Fruit fly (Drosophila melanogaster) whole organism, embryonic: ENCODE measurements around the gene scramb2.

Source experiments
- Awh ChIP-seq: fragments of 200-800 bp; sonication (Bioruptor generic); IDR thresholded peaks from 2 replicates; pipeline ENCODE4, ENCODE4 v1.3.6; 2022; ENCODE audit warnings: missing biosample characterization, missing genetic modification characterization
- CG11456 ChIP-seq: fragments of 200-800 bp; sonication (Bioruptor generic); IDR thresholded peaks from 3 replicates; pipeline ENCODE4 v1.3.6; 2022; ENCODE audit warnings: missing biosample characterization, missing genetic modification characterization
- CG12155 ChIP-seq: fragments of 200-800 bp; sonication (Bioruptor generic); optimal IDR thresholded peaks from 3 replicates; lab custom pipeline; 2016; ENCODE audit warnings: missing biosample characterization, missing genetic modification characterization
- CG12219 ChIP-seq: fragments of 200-800 bp; sonication (Bioruptor generic); optimal IDR thresholded peaks from 3 replicates; lab custom pipeline; 2018; ENCODE audit warnings: missing biosample characterization, mild to moderate bottlenecking, missing genetic modification characterization
- CG13123 ChIP-seq: fragments of 200-800 bp; sonication (Bioruptor generic); optimal IDR thresholded peaks from 2 replicates; lab custom pipeline; 2016; ENCODE audit warnings: missing biosample characterization, missing genetic modification characterization
- CG14441 ChIP-seq: fragments of 200-800 bp; sonication (Bioruptor generic); IDR thresholded peaks from 2 replicates; pipeline ENCODE4 v1.3.6; 2022; ENCODE audit warnings: missing biosample characterization, missing genetic modification characterization
- CG1647 ChIP-seq: fragments of 200-800 bp; sonication (Bioruptor generic); optimal IDR thresholded peaks from 3 replicates; lab custom pipeline; 2016; ENCODE audit warnings: missing biosample characterization, missing genetic modification characterization
- CG18262 ChIP-seq: fragments of 200-800 bp; optimal IDR thresholded peaks from 3 replicates; lab custom pipeline; 2019; ENCODE audit warnings: missing biosample characterization, mild to moderate bottlenecking, missing genetic modification characterization, moderate library complexity
- CG2120 ChIP-seq: fragments of 200-800 bp; sonication (Bioruptor generic); optimal IDR thresholded peaks from 3 replicates; lab custom pipeline; 2016; ENCODE audit warnings: missing biosample characterization, missing genetic modification characterization
- CG2678 ChIP-seq: fragments of 200-800 bp; sonication (Bioruptor generic); optimal IDR thresholded peaks from 3 replicates; lab custom pipeline; 2019; ENCODE audit warnings: missing biosample characterization, mild to moderate bottlenecking, missing genetic modification characterization, moderate library complexity
- CG31224 ChIP-seq: fragments of 200-800 bp; sonication (Bioruptor generic); IDR thresholded peaks from 2 replicates; pipeline ENCODE4 v1.3.6; 2022; ENCODE audit warnings: missing biosample characterization, missing genetic modification characterization
- CG31441 ChIP-seq: fragments of 200-800 bp; sonication (Bioruptor generic); IDR thresholded peaks from 2 replicates; pipeline ENCODE4 v1.3.6; 2022; ENCODE audit warnings: missing biosample characterization, missing genetic modification characterization
- CG32767 ChIP-seq: fragments of 200-800 bp; sonication (Bioruptor generic); IDR thresholded peaks from 2 replicates; pipeline ENCODE4 v1.3.6; 2022; ENCODE audit warnings: missing biosample characterization, missing genetic modification characterization
- CG32772 ChIP-seq: fragments of 200-800 bp; sonication (Bioruptor generic); IDR thresholded peaks from 2 replicates; pipeline ENCODE4 v1.3.6; 2022; ENCODE audit warnings: missing biosample characterization, missing genetic modification characterization
- CG34224 ChIP-seq: fragments of 200-800 bp; sonication (Bioruptor generic); IDR thresholded peaks from 3 replicates; pipeline ENCODE4 v1.3.6; 2022; ENCODE audit warnings: missing biosample characterization, missing genetic modification characterization; ENCODE audit not compliant: partially characterized antibody
- CG34376 ChIP-seq: fragments of 200-800 bp; sonication (Bioruptor generic); optimal IDR thresholded peaks from 2 replicates; lab custom pipeline; 2018; ENCODE audit warnings: missing biosample characterization, mild to moderate bottlenecking, missing genetic modification characterization
- CG4282 ChIP-seq: fragments of 200-800 bp; sonication (Bioruptor generic); optimal IDR thresholded peaks from 2 replicates; lab custom pipeline; 2016; ENCODE audit warnings: missing biosample characterization, missing genetic modification characterization
- CG4360 ChIP-seq: fragments of 200-800 bp; sonication (Bioruptor generic); IDR thresholded peaks from 2 replicates; pipeline ENCODE4 v1.3.6; 2022; ENCODE audit warnings: missing biosample characterization, missing genetic modification characterization
- CG43689 ChIP-seq: fragments of 200-800 bp; sonication (Bioruptor generic); IDR thresholded peaks from 2 replicates; pipeline ENCODE4 v1.3.6; 2022; ENCODE audit warnings: missing biosample characterization, missing genetic modification characterization
- CG4820 ChIP-seq: fragments of 200-800 bp; sonication (Bioruptor generic); optimal IDR thresholded peaks from 3 replicates; lab custom pipeline; 2016; ENCODE audit warnings: missing biosample characterization, missing genetic modification characterization
- CG8281 ChIP-seq: fragments of 200-800 bp; sonication (Bioruptor generic); optimal IDR thresholded peaks from 2 replicates; lab custom pipeline; 2018; ENCODE audit warnings: missing biosample characterization, mild to moderate bottlenecking, missing genetic modification characterization, moderate library complexity
- CG8924 ChIP-seq: fragments of 200-800 bp; optimal IDR thresholded peaks from 3 replicates; lab custom pipeline; 2019; ENCODE audit warnings: missing biosample characterization, mild to moderate bottlenecking, missing genetic modification characterization, moderate library complexity
- CG9797 ChIP-seq: fragments of 200-800 bp; sonication (Bioruptor generic); optimal IDR thresholded peaks from 3 replicates; lab custom pipeline; 2018; ENCODE audit warnings: missing biosample characterization, mild to moderate bottlenecking, missing genetic modification characterization
- Dref ChIP-seq: fragments of 200-800 bp; sonication (Bioruptor generic); IDR thresholded peaks from 2 replicates; pipeline ENCODE4 v1.3.6; 2022; ENCODE audit warnings: missing biosample characterization, missing genetic modification characterization
- E2f2 ChIP-seq: fragments of 200-800 bp; sonication (Bioruptor generic); IDR thresholded peaks from 2 replicates; pipeline ENCODE4 v1.3.6; 2022; ENCODE audit warnings: missing biosample characterization, missing genetic modification characterization
- Ets97D ChIP-seq: fragments of 200-800 bp; sonication (Bioruptor generic); optimal IDR thresholded peaks from 3 replicates; lab custom pipeline; 2016; ENCODE audit warnings: missing biosample characterization, missing genetic modification characterization
- Fer3 ChIP-seq: fragments of 200-800 bp; sonication (Bioruptor generic); optimal IDR thresholded peaks from 2 replicates; lab custom pipeline; 2018; ENCODE audit warnings: missing biosample characterization, mild to moderate bottlenecking, missing genetic modification characterization, moderate library complexity
- Gug ChIP-seq: fragments of 200-800 bp; sonication (Bioruptor generic); IDR thresholded peaks from 4 replicates; pipeline ENCODE4 v1.3.6; 2022; ENCODE audit warnings: missing biosample characterization, missing genetic modification characterization
- H2.0 ChIP-seq: fragments of 200-800 bp; sonication (Bioruptor generic); IDR thresholded peaks from 2 replicates; pipeline ENCODE4 v1.3.6; 2022; ENCODE audit warnings: missing biosample characterization, missing genetic modification characterization
- Kr ChIP-seq: fragments of 200-800 bp; sonication (Bioruptor generic); optimal IDR thresholded peaks from 2 replicates; lab custom pipeline; 2017; ENCODE audit warnings: missing biosample characterization, mild to moderate bottlenecking, missing genetic modification characterization
- NC2β ChIP-seq: fragments of 200-800 bp; sonication (Bioruptor generic); optimal IDR thresholded peaks from 2 replicates; lab custom pipeline; 2016; ENCODE audit warnings: missing biosample characterization, missing genetic modification characterization
- Sry-β ChIP-seq: fragments of 200-800 bp; sonication (Bioruptor generic); optimal IDR thresholded peaks from 2 replicates; lab custom pipeline; 2018; ENCODE audit warnings: missing biosample characterization, mild to moderate bottlenecking, missing genetic modification characterization, moderate library complexity
- Sry-δ ChIP-seq: fragments of 200-800 bp; sonication (Bioruptor generic); optimal IDR thresholded peaks from 2 replicates; lab custom pipeline; 2016; ENCODE audit warnings: missing biosample characterization, missing genetic modification characterization
- Trl ChIP-seq, 3 experiments: fragments of >200 bp in 2 of 3; fragments of 200-800 bp in 1 of 3; sonication (Bioruptor generic) in 1 of 3; optimal IDR thresholded peaks; 2 replicates in 1 of 3; 3 replicates in 2 of 3; lab custom pipeline; 2016 to 2017; ENCODE audit warnings: missing biosample characterization in 1 of 3, missing genetic modification characterization in 1 of 3
- Xbp1 ChIP-seq: fragments of 200-800 bp; sonication (Bioruptor generic); optimal IDR thresholded peaks from 3 replicates; lab custom pipeline; 2016; ENCODE audit warnings: missing biosample characterization, mild to moderate bottlenecking, missing genetic modification characterization
- YL-1 ChIP-seq: fragments of 200-800 bp; sonication (Bioruptor generic); optimal IDR thresholded peaks from 3 replicates; lab custom pipeline; 2017; ENCODE audit warnings: missing biosample characterization, mild to moderate bottlenecking, missing genetic modification characterization
- ham ChIP-seq: fragments of 200-800 bp; sonication (Bioruptor generic); IDR thresholded peaks from 2 replicates; pipeline ENCODE4 v1.3.6; 2022; ENCODE audit warnings: missing biosample characterization, missing genetic modification characterization
- hb ChIP-seq: fragments of 200-800 bp; sonication (Bioruptor generic); IDR thresholded peaks from 3 replicates; pipeline ENCODE4 v1.3.6; 2022; ENCODE audit warnings: missing biosample characterization, missing genetic modification characterization; ENCODE audit not compliant: partially characterized antibody
- pb ChIP-seq: fragments of 200-800 bp; sonication (Bioruptor generic); optimal IDR thresholded peaks from 3 replicates; lab custom pipeline; 2016; ENCODE audit warnings: missing biosample characterization, missing genetic modification characterization
- repo ChIP-seq: fragments of 200-800 bp; sonication (Bioruptor generic); optimal IDR thresholded peaks from 2 replicates; lab custom pipeline; 2016; ENCODE audit warnings: missing biosample characterization, missing genetic modification characterization
- rib ChIP-seq: fragments of 200-800 bp; sonication (Bioruptor generic); IDR thresholded peaks from 2 replicates; pipeline ENCODE4 v1.3.6; 2022; ENCODE audit warnings: missing biosample characterization, missing genetic modification characterization
- sc ChIP-seq, 3 experiments: fragments of >200 bp in 2 of 3; fragments of 200-800 bp in 1 of 3; sonication (Bioruptor generic) in 1 of 3; optimal IDR thresholded peaks; 2 replicates in 2 of 3; 3 replicates in 1 of 3; lab custom pipeline; 2017; ENCODE audit warnings: mild to moderate bottlenecking in 1 of 3, missing biosample characterization in 1 of 3, missing genetic modification characterization in 1 of 3, missing genetic modification reagents in 1 of 3
- shn ChIP-seq: fragments of 200-800 bp; sonication (Bioruptor generic); optimal IDR thresholded peaks from 3 replicates; lab custom pipeline; 2016; ENCODE audit warnings: missing biosample characterization, missing genetic modification characterization
- tgo ChIP-seq: fragments of 200-800 bp; sonication (Bioruptor generic); IDR thresholded peaks from 3 replicates; pipeline ENCODE4 v1.3.6; 2022; ENCODE audit warnings: missing biosample characterization, missing genetic modification characterization
- tio ChIP-seq: fragments of 200-800 bp; sonication (Bioruptor generic); optimal IDR thresholded peaks from 2 replicates; lab custom pipeline; 2017; ENCODE audit warnings: missing biosample characterization, missing genetic modification characterization, inconsistent platforms
- toy ChIP-seq: fragments of 200-800 bp; sonication (Bioruptor generic); IDR thresholded peaks from 2 replicates; pipeline ENCODE4 v1.3.6; 2022; ENCODE audit warnings: missing biosample characterization, missing genetic modification characterization
- trem ChIP-seq: fragments of 200-800 bp; optimal IDR thresholded peaks from 3 replicates; lab custom pipeline; 2019; ENCODE audit warnings: missing biosample characterization, mild to moderate bottlenecking, missing genetic modification characterization, moderate library complexity
- tup ChIP-seq: fragments of 200-800 bp; sonication (Bioruptor generic); optimal IDR thresholded peaks from 2 replicates; lab custom pipeline; 2016; ENCODE audit warnings: missing biosample characterization, mild to moderate bottlenecking, missing genetic modification characterization, moderate library complexity
- zfh1 ChIP-seq: fragments of 200-800 bp; sonication (Bioruptor generic); IDR thresholded peaks from 3 replicates; pipeline ENCODE4 v1.3.6; 2022; ENCODE audit warnings: missing biosample characterization, missing genetic modification characterization

The scramb2 gene

DNA sequence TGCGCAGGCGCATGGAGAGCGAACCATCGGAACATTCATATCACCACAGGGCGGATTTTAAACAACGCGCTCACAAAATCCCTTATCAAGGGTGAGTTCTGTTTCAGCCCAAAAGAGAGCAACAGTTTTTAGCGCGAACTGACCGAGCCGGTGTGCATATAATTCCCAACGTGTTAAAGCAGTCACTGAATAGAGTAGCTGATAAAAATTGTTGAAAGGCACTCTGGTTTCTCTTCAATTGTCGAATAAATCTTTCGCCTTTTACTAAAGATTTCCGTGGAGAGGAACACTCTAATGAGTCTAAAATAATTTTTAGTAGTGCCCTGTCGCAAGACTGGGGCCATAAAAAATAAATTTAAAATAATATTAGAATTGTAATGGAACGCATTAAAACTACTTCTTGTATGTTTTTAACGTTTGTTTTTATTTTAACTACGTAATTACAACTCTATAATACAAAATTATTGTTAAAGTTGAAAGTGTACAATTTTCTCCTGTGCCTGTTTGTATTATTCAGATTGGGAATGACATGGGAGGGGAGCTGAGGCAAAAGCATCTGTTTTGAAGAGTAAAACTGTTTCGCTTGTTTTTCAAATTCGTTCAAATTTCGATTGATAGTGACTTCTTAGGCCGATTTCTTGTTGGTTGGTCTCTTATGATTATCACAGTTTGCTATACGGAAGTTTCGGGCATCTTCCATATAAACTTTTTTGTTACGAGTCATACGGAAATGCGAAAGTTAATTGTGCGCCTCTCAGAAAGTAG is 44.2 kb upstream of the scramb2 start (continued):
- TF ChIP-seq repo (GFP tag; lab: Kevin White, UChicago) = peak; percentile 65
- peak; percentile 54 for TF ChIP-seq CG2120 (GFP tag; lab: Kevin White, UChicago)
- peak; percentile 70 for TF ChIP-seq CG8924
- peak; percentile 64 for TF ChIP-seq NC2β (GFP tag; lab: Kevin White, UChicago)
- TF ChIP-seq Xbp1 (GFP tag; lab: Kevin White, UChicago) = peak; percentile 45
- peak; percentile 49 for TF ChIP-seq H2.0 (GFP tag; lab: Robert Waterston, UW)
- TF ChIP-seq CG34376 = peak; percentile 30
- TF ChIP-seq Fer3 (tag; lab: Kevin White, UChicago) = peak; percentile 49
- TF ChIP-seq Awh (GFP tag; lab: Robert Waterston, UW) = 0 out of 2 replicates have a peak, but pooled peaks have one; percentile 33
- TF ChIP-seq pb (GFP tag; lab: Kevin White, UChicago) = no peak
- TF ChIP-seq CG13123 (GFP tag; lab: Kevin White, UChicago) = no peak
- no peak for TF ChIP-seq CG2678
- no peak for TF ChIP-seq CG34224
- no peak for TF ChIP-seq CG12219
- no peak for TF ChIP-seq toy (GFP tag; lab: Robert Waterston, UW)
- peak; percentile 45 for TF ChIP-seq CG4360 (GFP tag; lab: Robert Waterston, UW)
- TF ChIP-seq hb (GFP tag; lab: Robert Waterston, UW) = no peak
- TF ChIP-seq CG18262 (tag; lab: Kevin White, UChicago) = peak; percentile 56
- 0 out of 4 replicates have a peak, but pooled peaks have one; percentile 33 for TF ChIP-seq Gug (GFP tag; lab: Robert Waterston, UW)
- TF ChIP-seq CG9797 (GFP tag; lab: Kevin White, UChicago) = no peak
- TF ChIP-seq CG32767 (GFP tag; lab: Robert Waterston, UW) = no peak
- TF ChIP-seq CG31224 = no peak
- TF ChIP-seq CG4820 (GFP tag; lab: Kevin White, UChicago) = no peak
- TF ChIP-seq shn (GFP tag; lab: Kevin White, UChicago) = peak; percentile 50
- no peak for TF ChIP-seq tup (GFP tag; lab: Kevin White, UChicago)
- 0 out of 3 replicates have a peak, but pooled peaks have one; percentile 34 for TF ChIP-seq CG11456 (GFP tag; lab: Robert Waterston, UW)
- TF ChIP-seq CG31441 (GFP tag; lab: Robert Waterston, UW) = no peak; the same call in 1 of the 2 replicates
- no peak for TF ChIP-seq ham
- TF ChIP-seq Ets97D (GFP tag; lab: Kevin White, UChicago) = no peak
- peak; percentile 48; the same call in 2 of the 3 replicates for TF ChIP-seq tgo (GFP tag; lab: Robert Waterston, UW)
- no peak for TF ChIP-seq Kr (GFP tag; lab: Kevin White, UChicago)
- TF ChIP-seq zfh1 (GFP tag; lab: Robert Waterston, UW) = peak; percentile 70; the same call in 2 of the 3 replicates
- peak in 1 of 2 experiments; percentile 27 for TF ChIP-seq Trl (optimal IDR thresholded peaks at IDR 0.05; lab: Kevin White, UChicago)
- peak; percentile 42 for TF ChIP-seq Trl (GFP tag; optimal IDR thresholded peaks at IDR 0.05; lab: Kevin White, UChicago)
- no peak for TF ChIP-seq CG8281 (tag; lab: Kevin White, UChicago)
- TF ChIP-seq Dref (GFP tag; lab: Robert Waterston, UW) = no peak
- TF ChIP-seq CG1647 (GFP tag; lab: Kevin White, UChicago) = peak; percentile 19
- TF ChIP-seq CG4282 (GFP tag; lab: Kevin White, UChicago) = no peak
- no peak for TF ChIP-seq CG43689 (GFP tag; lab: Robert Waterston, UW)
- peak; percentile 25; the same call in 1 of the 2 replicates for TF ChIP-seq CG32772
- TF ChIP-seq tio (GFP tag; lab: Kevin White, UChicago) = no peak
- TF ChIP-seq Sry-δ (GFP tag; lab: Kevin White, UChicago) = peak; percentile 18
- TF ChIP-seq Sry-β (GFP tag; lab: Kevin White, UChicago) = no peak
- no peak for TF ChIP-seq sc (optimal IDR thresholded peaks at IDR 0.05; lab: Kevin White, UChicago)
- TF ChIP-seq sc (GFP tag; optimal IDR thresholded peaks at IDR 0.05; lab: Kevin White, UChicago) = no peak
- peak; percentile 51; the same call in 1 of the 2 replicates for TF ChIP-seq rib
- TF ChIP-seq CG14441 (GFP tag; lab: Robert Waterston, UW) = no peak
- peak; percentile 1 for TF ChIP-seq trem (tag; lab: Kevin White, UChicago)
- peak; percentile 97 for TF ChIP-seq E2f2 (GFP tag; lab: Robert Waterston, UW)
- TF ChIP-seq CG12155 = peak; percentile 11
- no peak for TF ChIP-seq YL-1 (GFP tag; lab: Kevin White, UChicago)
